Worm (Caenorhabditis elegans) whole organism, L4 larva: Measurements from ENCODE around the gene spp-24.
A peak's percentile ranks its signal among the peaks of the same experiment; 100 is the strongest.

ENCODE experiments used
- F26F4.8 ChIP-seq: fragments of 200-800 bp; sonication (Bioruptor generic); conservative IDR thresholded peaks from 2 replicates; pipeline ENCODE4 v1.3.6; 2022; ENCODE audit warnings: missing genetic modification characterization, missing compliant biosample characterization
- F37D6.2 ChIP-seq: sonication (generic microtip); optimal IDR thresholded peaks from 2 replicates; lab custom pipeline; 2016; ENCODE audit warnings: mild to moderate bottlenecking, missing genetic modification characterization, missing compliant biosample characterization
- F49E8.2 ChIP-seq: sonication (generic microtip); optimal IDR thresholded peaks from 2 replicates; lab custom pipeline; 2016; ENCODE audit warnings: missing compliant biosample characterization, mild to moderate bottlenecking, missing genetic modification characterization, borderline replicate concordance
- R02D3.7 ChIP-seq: fragments of 150-350 bp; sonication (generic microtip); optimal IDR thresholded peaks from 3 replicates; lab custom pipeline; 2014; ENCODE audit warnings: missing biosample characterization, missing genetic modification characterization
- T26A8.4 ChIP-seq: fragments of 200-800 bp; sonication (Bioruptor generic); IDR thresholded peaks from 2 replicates; pipeline ENCODE4 v1.3.6; 2022; ENCODE audit warnings: missing genetic modification characterization, missing compliant biosample characterization
- Y5F2A.4 ChIP-seq: fragments of 200-800 bp; sonication (Bioruptor generic); optimal IDR thresholded peaks from 2 replicates; lab custom pipeline; 2018; ENCODE audit warnings: mild to moderate bottlenecking, missing genetic modification characterization, missing compliant biosample characterization
- ama-1 ChIP-seq: fragments of 150-350 bp; optimal IDR thresholded peaks from 2 replicates; lab custom pipeline; 2014; ENCODE audit warnings: inconsistent platforms, mixed read lengths
- ceh-28 ChIP-seq: fragments of 150-350 bp; optimal IDR thresholded peaks from 2 replicates; lab custom pipeline; 2014; ENCODE audit warnings: missing biosample characterization, missing genetic modification reagents, missing genetic modification characterization
- ceh-44 ChIP-seq: fragments of 200-800 bp; sonication (Bioruptor generic); IDR thresholded peaks from 2 replicates; pipeline ENCODE4 v1.3.6; 2022; ENCODE audit warnings: missing genetic modification reagents, missing genetic modification characterization, missing compliant biosample characterization
- cey-2 ChIP-seq: sonication (generic microtip); optimal IDR thresholded peaks from 3 replicates; lab custom pipeline; 2017; ENCODE audit warnings: missing genetic modification characterization, mild to moderate bottlenecking, missing compliant biosample characterization, antibody characterized with exemption, borderline replicate concordance; ENCODE audit not compliant: insufficient read depth
- daf-8 ChIP-seq: fragments of 200-800 bp; sonication (Bioruptor generic); IDR thresholded peaks from 2 replicates; pipeline ENCODE4 v1.3.6; 2022; ENCODE audit warnings: missing genetic modification characterization, missing compliant biosample characterization
- dmd-6 ChIP-seq: fragments of 200-800 bp; sonication (Bioruptor generic); IDR thresholded peaks from 2 replicates; pipeline ENCODE4 v1.3.6; 2022; ENCODE audit warnings: missing genetic modification reagents, missing genetic modification characterization, missing compliant biosample characterization
- dmd-8 ChIP-seq: fragments of 200-800 bp; sonication (Bioruptor generic); IDR thresholded peaks from 2 replicates; pipeline ENCODE4 v1.3.6; 2022; ENCODE audit warnings: missing genetic modification characterization, missing compliant biosample characterization
- dmd-9 ChIP-seq: fragments of 200-800 bp; sonication (Bioruptor generic); IDR thresholded peaks from 2 replicates; pipeline ENCODE4 v1.3.6; 2022; ENCODE audit warnings: missing genetic modification reagents, missing genetic modification characterization, missing compliant biosample characterization
- dve-1 ChIP-seq: sonication (generic microtip); optimal IDR thresholded peaks from 2 replicates; lab custom pipeline; 2017; ENCODE audit warnings: antibody characterized with exemption, mild to moderate bottlenecking, missing genetic modification characterization, missing compliant biosample characterization; ENCODE audit not compliant: insufficient read depth
- egl-43 ChIP-seq: fragments of 200-800 bp; sonication (Bioruptor generic); IDR thresholded peaks from 2 replicates; pipeline ENCODE4 v1.3.6; 2022; ENCODE audit warnings: missing genetic modification reagents, missing genetic modification characterization, missing compliant biosample characterization
- fkh-10 ChIP-seq: fragments of 150-350 bp; optimal IDR thresholded peaks from 2 replicates; lab custom pipeline; 2014; ENCODE audit warnings: missing biosample characterization, missing genetic modification reagents, missing genetic modification characterization
- hlh-11 ChIP-seq: fragments of 200-800 bp; sonication (Bioruptor generic); optimal IDR thresholded peaks from 2 replicates; lab custom pipeline; 2018; ENCODE audit warnings: mild to moderate bottlenecking, missing genetic modification characterization, missing compliant biosample characterization
- hlh-30 ChIP-seq: sonication (generic microtip); optimal IDR thresholded peaks from 2 replicates; lab custom pipeline; 2017; ENCODE audit warnings: antibody characterized with exemption, mild to moderate bottlenecking, missing genetic modification characterization, missing compliant biosample characterization; ENCODE audit not compliant: insufficient read depth
- hmg-1.1 ChIP-seq: fragments of 200-800 bp; sonication (Bioruptor generic); IDR thresholded peaks from 2 replicates; pipeline ENCODE4 v1.3.6; 2022; ENCODE audit warnings: missing genetic modification reagents, missing genetic modification characterization, missing compliant biosample characterization
- lim-7 ChIP-seq: fragments of 200-800 bp; sonication (Bioruptor generic); IDR thresholded peaks from 2 replicates; pipeline ENCODE4 v1.3.6; 2022; ENCODE audit warnings: missing genetic modification characterization, missing compliant biosample characterization
- lin-1 ChIP-seq: fragments of 200-800 bp; sonication (Bioruptor generic); IDR thresholded peaks from 2 replicates; pipeline ENCODE4 v1.3.6; 2022; ENCODE audit warnings: missing genetic modification reagents, missing genetic modification characterization, missing compliant biosample characterization
- lin-13 ChIP-seq: fragments of 150-350 bp; optimal IDR thresholded peaks from 2 replicates; lab custom pipeline; 2014; ENCODE audit warnings: missing biosample characterization, missing genetic modification reagents, missing genetic modification characterization
- lin-39 ChIP-seq: fragments of 150-350 bp; optimal IDR thresholded peaks from 2 replicates; lab custom pipeline; 2014; ENCODE audit warnings: missing biosample characterization, missing genetic modification reagents, missing genetic modification characterization
- madf-9 ChIP-seq: fragments of 200-800 bp; sonication (Bioruptor generic); conservative IDR thresholded peaks from 2 replicates; pipeline ENCODE4 v1.3.6; 2022; ENCODE audit warnings: missing genetic modification reagents, missing genetic modification characterization, missing compliant biosample characterization
- mes-2 ChIP-seq: sonication (generic microtip); optimal IDR thresholded peaks from 2 replicates; lab custom pipeline; 2016; ENCODE audit warnings: missing genotype, mild to moderate bottlenecking, missing genetic modification characterization, missing compliant biosample characterization; ENCODE audit not compliant: poor library complexity, severe bottlenecking
- nhr-10 ChIP-seq: fragments of 150-350 bp; optimal IDR thresholded peaks from 2 replicates; lab custom pipeline; 2014; ENCODE audit warnings: missing biosample characterization, missing genetic modification characterization
- nhr-102 ChIP-seq: sonication (generic microtip); optimal IDR thresholded peaks from 2 replicates; lab custom pipeline; 2016; ENCODE audit warnings: mild to moderate bottlenecking, missing genetic modification characterization, moderate library complexity, missing compliant biosample characterization
- nhr-28 ChIP-seq: fragments of 150-350 bp; optimal IDR thresholded peaks from 2 replicates; lab custom pipeline; 2014; ENCODE audit warnings: missing biosample characterization, missing genetic modification characterization
- nhr-42 ChIP-seq: fragments of 200-800 bp; sonication (Bioruptor generic); IDR thresholded peaks from 2 replicates; pipeline ENCODE4 v1.3.6; 2022; ENCODE audit warnings: missing genetic modification characterization, missing compliant biosample characterization
- nhr-48 ChIP-seq: sonication (generic microtip); optimal IDR thresholded peaks from 2 replicates; lab custom pipeline; 2016; ENCODE audit warnings: mild to moderate bottlenecking, missing genetic modification characterization, missing compliant biosample characterization
- pqm-1 ChIP-seq: sonication (generic microtip); optimal IDR thresholded peaks from 2 replicates; lab custom pipeline; 2017; ENCODE audit warnings: missing biosample characterization, missing genetic modification characterization
- rbr-2 ChIP-seq: sonication (generic microtip); optimal IDR thresholded peaks from 2 replicates; lab custom pipeline; 2016; ENCODE audit warnings: missing genotype, missing genetic modification characterization, missing compliant biosample characterization
- saeg-2 ChIP-seq: fragments of 200-800 bp; sonication (Bioruptor generic); IDR thresholded peaks from 2 replicates; pipeline ENCODE4 v1.3.6; 2022; ENCODE audit warnings: missing genetic modification reagents, missing genetic modification characterization, missing compliant biosample characterization
- sdz-12 ChIP-seq: fragments of 200-800 bp; sonication (Bioruptor generic); optimal IDR thresholded peaks from 2 replicates; lab custom pipeline; 2018; ENCODE audit warnings: mild to moderate bottlenecking, missing genetic modification characterization, missing compliant biosample characterization
- skn-1 ChIP-seq: fragments of 150-350 bp; optimal IDR thresholded peaks from 2 replicates; lab custom pipeline; 2014; ENCODE audit warnings: missing biosample characterization, missing genetic modification characterization
- snpc-1.2 ChIP-seq: fragments of 200-800 bp; sonication (Bioruptor generic); IDR thresholded peaks from 2 replicates; pipeline ENCODE4 v1.3.6; 2022; ENCODE audit warnings: missing genetic modification reagents, missing genetic modification characterization, missing compliant biosample characterization
- unc-62 ChIP-seq, 3 experiments: fragments of 150-350 bp in 1 of 3; sonication (generic microtip); optimal IDR thresholded peaks in 2 of 3; peaks in 1 of 3; 1 replicate in 1 of 3; 2 replicates in 2 of 3; lab custom pipeline; 2014 to 2017; ENCODE audit warnings: missing biosample characterization in 3 of 3, missing genetic modification characterization in 3 of 3, missing genetic modification reagents in 3 of 3, missing genotype in 1 of 3
- zfp-2 ChIP-seq: sonication (generic microtip); optimal IDR thresholded peaks from 2 replicates; lab custom pipeline; 2016; ENCODE audit warnings: mild to moderate bottlenecking, missing genetic modification characterization, missing compliant biosample characterization
- zfp-3 ChIP-seq: fragments of 200-800 bp; sonication (Bioruptor generic); conservative IDR thresholded peaks from 2 replicates; pipeline ENCODE4 v1.3.6; 2022; ENCODE audit warnings: missing genetic modification reagents, missing genetic modification characterization, missing compliant biosample characterization
- ztf-11 ChIP-seq: fragments of 150-350 bp; optimal IDR thresholded peaks from 2 replicates; lab custom pipeline; 2014; ENCODE audit warnings: missing biosample characterization, missing genetic modification characterization

The spp-24 gene

DNA sequence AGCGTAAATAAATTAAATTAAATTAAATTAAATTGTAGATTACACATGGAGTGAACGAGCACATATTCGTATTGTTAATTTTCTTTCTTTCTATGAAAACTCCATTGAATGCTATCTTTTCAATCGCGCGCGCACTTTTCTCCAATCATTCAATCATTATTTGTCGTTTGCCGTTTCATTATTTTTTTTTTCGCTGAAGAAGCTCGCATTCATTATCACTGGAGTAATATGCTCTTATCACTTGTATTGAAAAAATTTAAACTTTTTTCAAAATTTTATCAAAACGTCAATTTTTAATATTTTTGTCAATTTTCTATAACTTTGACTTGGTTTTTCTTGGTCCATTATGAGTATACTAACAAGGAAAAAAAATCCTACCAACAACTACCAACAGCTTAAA lies 26.1 kb upstream of the spp-24 start:
- TF ChIP-seq dve-1 (tag; lab: Kevin White, UChicago) (peak; percentile 13), F26F4.8 (GFP tag; lab: Robert Waterston, UW) (no peak), pqm-1 (tag; lab: Kevin White, UChicago) (peak; percentile 31), dmd-6 (GFP tag; lab: Robert Waterston, UW) (peak; percentile 32; the same call in 1 of the 2 replicates), lin-39 (tag; lab: Kevin White, UChicago) (no peak)

DNA sequence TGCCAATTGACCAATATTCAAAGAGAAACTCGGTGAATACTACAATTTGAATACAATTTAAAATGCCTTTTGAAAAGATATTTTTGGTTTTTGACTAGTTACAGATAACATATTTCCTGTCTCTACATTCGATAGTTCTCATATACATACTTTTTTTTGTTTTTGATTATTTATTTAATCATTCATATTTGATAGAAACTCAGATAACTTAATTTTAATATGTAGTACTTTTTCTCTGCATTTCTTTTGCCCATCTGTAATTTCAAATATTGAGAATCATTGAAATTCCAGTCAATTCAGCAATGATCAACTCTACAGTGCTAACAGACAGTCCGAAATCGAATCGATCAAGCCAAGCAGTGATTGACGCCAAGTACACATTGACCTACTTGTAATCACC lies 21.7 kb upstream of the spp-24 start, which contains the start of gene C23H3.2:
C23H3.2 (plus strand) TSS at position 301 of the 400 bp plus-strand sequence.
- TF ChIP-seq dmd-6 (GFP tag; lab: Robert Waterston, UW) (no peak), hmg-1.1 (no peak), egl-43 (no peak), lin-13 (GFP tag; lab: Kevin White, UChicago) (no peak), ceh-44 (GFP tag; lab: Robert Waterston, UW) (no peak), zfp-3 (no peak), rbr-2 (no peak), lim-7 (GFP tag; lab: Robert Waterston, UW) (no peak), F26F4.8 (GFP tag; lab: Robert Waterston, UW) (no peak), dmd-9 (GFP tag; lab: Robert Waterston, UW) (no peak), pqm-1 (tag; lab: Kevin White, UChicago) (no peak), dve-1 (tag; lab: Kevin White, UChicago) (no peak), nhr-42 (GFP tag; lab: Robert Waterston, UW) (no peak), F37D6.2 (tag; lab: Kevin White, UChicago) (no peak), Y5F2A.4 (no peak), nhr-102 (tag; lab: Kevin White, UChicago) (no peak), ceh-28 (no peak), F49E8.2 (no peak)
- TF ChIP-seq, all 104 proteins: peak for 0

ce11 chrII:60049-60448 lies 20.7 kb upstream of the spp-24 start:
- TF ChIP-seq hlh-11 (tag; lab: Kevin White, UChicago): peak; percentile 22
- TF ChIP-seq ama-1: no peak
- peak; percentile 26 for TF ChIP-seq nhr-28
- no peak for TF ChIP-seq F49E8.2
- TF ChIP-seq hlh-30: peak; percentile 47

DNA sequence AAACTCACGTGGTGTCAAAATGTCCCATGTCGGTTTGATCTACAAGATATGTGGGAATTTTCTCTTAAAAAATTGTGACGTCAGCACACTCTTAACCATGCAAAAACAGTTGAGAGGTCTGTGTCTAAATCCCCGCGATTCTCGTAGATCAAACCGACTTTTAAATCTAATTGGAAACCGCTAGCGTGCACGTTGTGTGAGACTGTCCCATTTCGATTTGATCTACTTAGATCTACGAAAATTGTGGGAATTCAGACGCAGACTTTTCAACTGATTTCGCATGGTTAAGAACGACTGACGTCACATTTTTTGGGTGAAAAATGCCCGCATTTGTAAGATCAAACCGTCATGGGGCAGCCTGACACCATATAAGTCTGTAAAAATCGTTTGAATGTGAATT lies 18.5 kb upstream of the spp-24 start:
- TF ChIP-seq nhr-10 (tag; lab: Kevin White, UChicago) (no peak), madf-9 (GFP tag; lab: Robert Waterston, UW) (no peak), skn-1 (no peak), dmd-8 (GFP tag; lab: Robert Waterston, UW) (0 out of 2 replicates have a peak, but pooled peaks have one; percentile 9), sdz-12 (no peak), daf-8 (no peak), unc-62 (GFP tag; optimal IDR thresholded peaks at IDR 0.05 in 1 of 2; lab: Kevin White, UChicago) (peak in 1 of 2 experiments; percentile 78), unc-62 (tag; optimal IDR thresholded peaks at IDR 0.05; lab: Kevin White, UChicago) (no peak), dmd-6 (GFP tag; lab: Robert Waterston, UW) (0 out of 2 replicates have a peak, but pooled peaks have one; percentile 3), mes-2 (tag; lab: Kevin White, UChicago) (no peak), hlh-11 (tag; lab: Kevin White, UChicago) (no peak)

DNA sequence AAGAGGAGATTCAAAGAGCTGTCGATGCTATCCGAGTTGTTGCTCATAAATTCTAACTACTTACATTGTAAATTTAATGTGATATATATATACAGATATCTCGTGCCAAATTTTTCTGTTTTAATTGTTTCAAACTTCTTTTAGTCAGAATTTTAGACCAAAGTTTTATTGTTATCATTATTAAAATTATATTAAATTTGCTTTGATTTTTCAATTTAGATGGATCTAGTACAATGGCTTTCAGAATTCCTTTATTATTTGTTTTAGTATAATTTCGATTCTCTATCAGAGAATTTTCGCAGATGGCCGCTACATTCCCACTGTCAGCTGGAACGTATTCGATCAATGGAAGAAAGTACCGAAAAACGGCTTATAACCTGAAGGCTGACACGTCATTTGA lies 18.0 kb upstream of the spp-24 start, which contains the start of gene ascc-1:
ascc-1 (plus strand) TSS at position 301 of the 400 bp plus-strand sequence.
- TF ChIP-seq cey-2 (tag; lab: Kevin White, UChicago): no peak
- no peak for TF ChIP-seq R02D3.7 (tag; lab: Kevin White, UChicago)
- no peak for TF ChIP-seq daf-8
- no peak for TF ChIP-seq ztf-11 (tag; lab: Kevin White, UChicago)
- TF ChIP-seq snpc-1.2 (GFP tag; lab: Robert Waterston, UW): no peak
- TF ChIP-seq zfp-2 (tag; lab: Kevin White, UChicago): no peak
- TF ChIP-seq lin-1 (GFP tag; lab: Robert Waterston, UW): no peak
- TF ChIP-seq T26A8.4 (GFP tag; lab: Robert Waterston, UW): no peak
- no peak for TF ChIP-seq nhr-48 (tag; lab: Kevin White, UChicago)
- no peak for TF ChIP-seq rbr-2
- no peak for TF ChIP-seq F26F4.8 (GFP tag; lab: Robert Waterston, UW)
- TF ChIP-seq saeg-2 (GFP tag; lab: Robert Waterston, UW): no peak
- no peak for TF ChIP-seq sdz-12
- TF ChIP-seq fkh-10 (GFP tag; lab: Kevin White, UChicago): no peak
- TF ChIP-seq, all 104 proteins: peak for 0
